Worm (Caenorhabditis elegans) whole organism, late embryonic: Measurements from ENCODE around the gene Y38E10A.33.

Experiments
- C08G9.2 ChIP-seq: sonication (generic microtip); optimal IDR thresholded peaks from 2 replicates; lab custom pipeline; 2016; ENCODE audit warnings: mild to moderate bottlenecking, missing genetic modification characterization, moderate library complexity, missing compliant biosample characterization
- F13H6.1 ChIP-seq: sonication (generic microtip); optimal IDR thresholded peaks from 2 replicates; lab custom pipeline; 2016; ENCODE audit warnings: missing genetic modification characterization, missing compliant biosample characterization
- T23F11.4 ChIP-seq: fragments of 200-800 bp; sonication (Bioruptor generic); optimal IDR thresholded peaks from 2 replicates; lab custom pipeline; 2018; ENCODE audit warnings: mild to moderate bottlenecking, missing genetic modification characterization, missing compliant biosample characterization
- Y22D7AL.16 ChIP-seq: sonication (generic microtip); optimal IDR thresholded peaks from 2 replicates; lab custom pipeline; 2016; ENCODE audit warnings: missing genetic modification characterization, missing compliant biosample characterization
- ama-1 ChIP-seq: fragments of 150-350 bp; optimal IDR thresholded peaks from 2 replicates; lab custom pipeline; 2014
- ceh-14 ChIP-seq: sonication (generic microtip); optimal IDR thresholded peaks from 2 replicates; lab custom pipeline; 2016; ENCODE audit warnings: missing genotype, missing genetic modification characterization, missing compliant biosample characterization
- ceh-18 ChIP-seq: sonication (generic microtip); optimal IDR thresholded peaks from 2 replicates; lab custom pipeline; 2016; ENCODE audit warnings: missing genetic modification characterization, missing compliant biosample characterization
- ceh-19 ChIP-seq: fragments of 200-800 bp; sonication (Bioruptor generic); optimal IDR thresholded peaks from 2 replicates; lab custom pipeline; 2018; ENCODE audit warnings: mild to moderate bottlenecking, missing genetic modification characterization, missing compliant biosample characterization
- ceh-2 ChIP-seq: sonication (generic microtip); optimal IDR thresholded peaks from 2 replicates; lab custom pipeline; 2016; ENCODE audit warnings: missing genotype, missing genetic modification characterization, missing compliant biosample characterization
- ceh-22 ChIP-seq: sonication (generic microtip); optimal IDR thresholded peaks from 2 replicates; lab custom pipeline; 2017; ENCODE audit warnings: missing biosample characterization, missing genetic modification characterization
- ceh-31 ChIP-seq: sonication (generic microtip); optimal IDR thresholded peaks from 2 replicates; lab custom pipeline; 2016; ENCODE audit warnings: missing genetic modification characterization, missing compliant biosample characterization
- ceh-45 ChIP-seq: fragments of 200-800 bp; sonication (Bioruptor generic); IDR thresholded peaks from 2 replicates; pipeline ENCODE4 v1.3.6; 2022; ENCODE audit warnings: missing genetic modification reagents, missing genetic modification characterization, missing compliant biosample characterization
- ceh-6 ChIP-seq: fragments of 200-800 bp; sonication (Bioruptor generic); optimal IDR thresholded peaks from 2 replicates; lab custom pipeline; 2018; ENCODE audit warnings: mild to moderate bottlenecking, missing genetic modification characterization, missing compliant biosample characterization
- ceh-9 ChIP-seq: sonication (generic microtip); optimal IDR thresholded peaks from 2 replicates; lab custom pipeline; 2016; ENCODE audit warnings: mild to moderate bottlenecking, missing genetic modification characterization, inconsistent platforms, missing compliant biosample characterization
- che-1 ChIP-seq: sonication (generic microtip); optimal IDR thresholded peaks from 2 replicates; lab custom pipeline; 2016; ENCODE audit warnings: mild to moderate bottlenecking, missing genetic modification characterization, missing compliant biosample characterization
- dmd-4 ChIP-seq: sonication (generic microtip); optimal IDR thresholded peaks from 2 replicates; lab custom pipeline; 2016; ENCODE audit warnings: borderline replicate concordance, missing genetic modification characterization, missing compliant biosample characterization
- dve-1 ChIP-seq: sonication (generic microtip); optimal IDR thresholded peaks from 2 replicates; lab custom pipeline; 2017; ENCODE audit warnings: antibody characterized with exemption, mild to moderate bottlenecking, missing genetic modification characterization, missing compliant biosample characterization
- elt-2 ChIP-seq: sonication (generic microtip); optimal IDR thresholded peaks from 2 replicates; lab custom pipeline; 2016; ENCODE audit warnings: missing genetic modification reagents, missing genetic modification characterization, missing compliant biosample characterization
- ets-4 ChIP-seq: sonication (generic microtip); optimal IDR thresholded peaks from 2 replicates; lab custom pipeline; 2016; ENCODE audit warnings: missing genetic modification characterization, missing compliant biosample characterization
- fkh-10 ChIP-seq: fragments of 150-350 bp; optimal IDR thresholded peaks from 2 replicates; lab custom pipeline; 2014; ENCODE audit warnings: missing biosample characterization, missing genetic modification reagents, missing genetic modification characterization
- hlh-6 ChIP-seq: sonication (generic microtip); optimal IDR thresholded peaks from 2 replicates; lab custom pipeline; 2016; ENCODE audit warnings: missing genotype, missing genetic modification characterization, missing compliant biosample characterization
- hlh-8 ChIP-seq: sonication (generic microtip); optimal IDR thresholded peaks from 2 replicates; lab custom pipeline; 2016; ENCODE audit warnings: missing genotype, missing genetic modification characterization, missing compliant biosample characterization
- nfya-1 ChIP-seq: sonication (generic microtip); optimal IDR thresholded peaks from 2 replicates; lab custom pipeline; 2017; ENCODE audit warnings: missing genetic modification characterization, mild to moderate bottlenecking, missing compliant biosample characterization, antibody characterized with exemption, moderate library complexity
- nhr-232 ChIP-seq: sonication (generic microtip); optimal IDR thresholded peaks from 2 replicates; lab custom pipeline; 2016; ENCODE audit warnings: missing genetic modification characterization, missing compliant biosample characterization
- npax-4 ChIP-seq: sonication (generic microtip); optimal IDR thresholded peaks from 2 replicates; lab custom pipeline; 2016; ENCODE audit warnings: missing genetic modification characterization, missing compliant biosample characterization
- pag-3 ChIP-seq: sonication (generic microtip); optimal IDR thresholded peaks from 2 replicates; lab custom pipeline; 2016; ENCODE audit warnings: missing compliant biosample characterization, missing genetic modification characterization, borderline replicate concordance
- pat-9 ChIP-seq: fragments of 200-800 bp; sonication (Bioruptor generic); optimal IDR thresholded peaks from 2 replicates; lab custom pipeline; 2018; ENCODE audit warnings: mild to moderate bottlenecking, missing genetic modification characterization, moderate library complexity, missing compliant biosample characterization
- pax-1 ChIP-seq: fragments of 150-350 bp; optimal IDR thresholded peaks from 2 replicates; lab custom pipeline; 2014; ENCODE audit warnings: missing biosample characterization, missing genetic modification characterization
- pha-2 ChIP-seq: sonication (generic microtip); optimal IDR thresholded peaks from 2 replicates; lab custom pipeline; 2017; ENCODE audit warnings: mild to moderate bottlenecking, missing genetic modification characterization, missing compliant biosample characterization
- pha-4 ChIP-seq: fragments of 150-350 bp; optimal IDR thresholded peaks from 2 replicates; lab custom pipeline; 2018; ENCODE audit warnings: missing biosample characterization, missing genetic modification reagents, missing genetic modification characterization
- pros-1 ChIP-seq: fragments of 150-350 bp; optimal IDR thresholded peaks from 2 replicates; lab custom pipeline; 2014; ENCODE audit warnings: missing biosample characterization, missing genetic modification reagents, missing genetic modification characterization
- ref-2 ChIP-seq: sonication (generic microtip); optimal IDR thresholded peaks from 2 replicates; lab custom pipeline; 2016; ENCODE audit warnings: missing genetic modification characterization, missing compliant biosample characterization
- sox-2 ChIP-seq: fragments of 200-800 bp; sonication (Bioruptor generic); IDR thresholded peaks from 2 replicates; pipeline ENCODE4 v1.3.6; 2022; ENCODE audit warnings: missing genetic modification reagents, missing genetic modification characterization, missing compliant biosample characterization
- sox-4 ChIP-seq: sonication (generic microtip); optimal IDR thresholded peaks from 2 replicates; lab custom pipeline; 2017; ENCODE audit warnings: mild to moderate bottlenecking, missing genetic modification characterization, inconsistent platforms, missing compliant biosample characterization
- tbx-2 ChIP-seq: sonication (generic microtip); optimal IDR thresholded peaks from 2 replicates; lab custom pipeline; 2016; ENCODE audit warnings: missing genetic modification characterization, missing compliant biosample characterization
- tbx-7 ChIP-seq: sonication (generic microtip); optimal IDR thresholded peaks from 2 replicates; lab custom pipeline; 2016; ENCODE audit warnings: missing genotype, missing genetic modification characterization, missing compliant biosample characterization
- unc-42 ChIP-seq: sonication (generic microtip); optimal IDR thresholded peaks from 2 replicates; lab custom pipeline; 2016; ENCODE audit warnings: missing genotype, missing genetic modification characterization, missing compliant biosample characterization
- unc-55 ChIP-seq: sonication (generic microtip); optimal IDR thresholded peaks from 2 replicates; lab custom pipeline; 2017; ENCODE audit warnings: missing biosample characterization, missing genetic modification reagents, missing genetic modification characterization

The Y38E10A.33 gene

ce11 chrII:12677975-12678866 is 1.2 kb downstream of the Y38E10A.33 start (continued):
- TF ChIP-seq elt-2 (tag; lab: Kevin White, UChicago), result peak; percentile 46
- TF ChIP-seq ceh-14 (tag; lab: Kevin White, UChicago), result no peak
- TF ChIP-seq ref-2, result peak; percentile 62
- peak; percentile 8 for TF ChIP-seq pha-2 (tag; lab: Kevin White, UChicago)
- peak; percentile 38 for TF ChIP-seq ceh-19 (GFP tag; lab: Kevin White, UChicago)
- peak; percentile 91 for TF ChIP-seq ceh-31 (tag; lab: Kevin White, UChicago)
- TF ChIP-seq ceh-18, result no peak
- TF ChIP-seq Y22D7AL.16 (tag; lab: Kevin White, UChicago), result no peak
- TF ChIP-seq pax-1 (tag; lab: Kevin White, UChicago), result peak; percentile 9
- TF ChIP-seq pha-4 (tag; lab: Kevin White, UChicago), result no peak
- no peak for TF ChIP-seq ama-1 (lab: Kevin White, UChicago)
- TF ChIP-seq F13H6.1 (tag; lab: Kevin White, UChicago), result peak; percentile 47
- peak; percentile 74 for TF ChIP-seq tbx-7
- peak; percentile 26 for TF ChIP-seq che-1
- no peak for TF ChIP-seq ceh-22
- TF ChIP-seq sox-2 (GFP tag; lab: Robert Waterston, UW), result no peak
- peak; percentile 81 for TF ChIP-seq tbx-2 (tag; lab: Kevin White, UChicago)
- no peak for TF ChIP-seq ceh-45 (GFP tag; lab: Robert Waterston, UW)
- TF ChIP-seq nhr-232 (tag; lab: Kevin White, UChicago), result no peak

- TF ChIP-seq hlh-8 (tag; lab: Kevin White, UChicago) (no peak), unc-55 (GFP tag; lab: Kevin White, UChicago) (no peak), ceh-2 (tag; lab: Kevin White, UChicago) (no peak), hlh-6 (tag; lab: Kevin White, UChicago) (no peak), pha-2 (tag; lab: Kevin White, UChicago) (no peak), ceh-9 (no peak), fkh-10 (GFP tag; lab: Kevin White, UChicago) (no peak), T23F11.4 (GFP tag; lab: Kevin White, UChicago) (no peak), pag-3 (tag; lab: Kevin White, UChicago) (no peak), dve-1 (tag; lab: Kevin White, UChicago) (no peak), unc-42 (tag; lab: Kevin White, UChicago) (no peak), ceh-22 (no peak), Y22D7AL.16 (tag; lab: Kevin White, UChicago) (no peak), che-1 (no peak)
Measured at ce11 chrII:12677710-12677974, 1.8 kb downstream of the Y38E10A.33 start, which contains the start of gene Y38E10A.22. Y38E10A.22 (minus strand) TSS chrII:12677810.

DNA sequence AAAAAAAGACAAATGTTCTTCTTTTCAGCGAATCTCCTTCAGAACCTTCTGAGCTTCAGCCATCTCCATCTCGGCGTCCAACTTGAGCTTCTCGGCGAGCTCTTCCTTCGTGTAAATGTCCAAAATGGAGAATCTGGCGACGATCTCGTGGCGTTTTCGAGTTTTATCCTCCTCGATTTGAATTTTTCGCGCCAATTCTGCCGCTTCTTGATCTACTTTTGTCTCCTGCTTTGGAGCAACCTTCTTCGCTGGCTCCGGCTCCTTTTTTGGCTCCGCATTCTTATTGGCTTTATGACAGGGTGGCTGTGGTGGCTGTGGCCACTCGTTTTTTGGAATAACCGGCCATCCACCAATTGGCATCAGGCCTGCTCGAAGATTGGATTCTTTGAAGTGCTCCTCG is 6.1 kb downstream of the Y38E10A.33 start:
- TF ChIP-seq ceh-6 (GFP tag; lab: Kevin White, UChicago), result no peak
- no peak for TF ChIP-seq unc-55 (GFP tag; lab: Kevin White, UChicago)
- no peak for TF ChIP-seq npax-4 (tag; lab: Kevin White, UChicago)
- no peak for TF ChIP-seq C08G9.2 (tag; lab: Kevin White, UChicago)
- TF ChIP-seq, all 69 proteins: peak for 0

DNA sequence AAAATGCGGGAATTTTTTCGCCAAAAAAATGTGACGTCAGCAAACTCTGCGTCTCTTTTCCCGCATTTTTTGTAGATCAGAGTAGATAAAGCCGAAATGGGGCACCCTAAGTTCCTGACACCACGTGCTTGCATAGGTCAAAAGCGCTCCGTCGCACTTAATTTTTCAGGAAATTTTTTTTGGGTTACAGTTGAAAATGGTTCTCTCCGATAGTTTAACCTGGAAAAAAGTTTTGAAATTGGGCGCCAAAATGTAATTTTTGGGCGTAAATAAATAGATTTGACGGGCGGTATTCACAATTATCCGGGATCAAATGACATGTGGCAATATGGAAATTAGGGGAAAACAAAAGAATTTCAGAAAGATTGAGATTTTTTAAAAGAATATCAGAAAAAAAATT is 6.9 kb downstream of the Y38E10A.33 start:
- TF ChIP-seq ceh-9 (no peak), pat-9 (no peak), nfya-1 (no peak)

- TF ChIP-seq pha-2 (tag; lab: Kevin White, UChicago) (no peak), dmd-4 (tag; lab: Kevin White, UChicago) (no peak), sox-4 (tag; lab: Kevin White, UChicago) (no peak), pros-1 (no peak), ets-4 (tag; lab: Kevin White, UChicago) (no peak), pax-1 (tag; lab: Kevin White, UChicago) (no peak)
Measured at ce11 chrII:12671892-12672291, 7.6 kb downstream of the Y38E10A.33 start.
